Worm (Caenorhabditis elegans): Measurements from ENCODE around the gene dmd-6.

DNA sequence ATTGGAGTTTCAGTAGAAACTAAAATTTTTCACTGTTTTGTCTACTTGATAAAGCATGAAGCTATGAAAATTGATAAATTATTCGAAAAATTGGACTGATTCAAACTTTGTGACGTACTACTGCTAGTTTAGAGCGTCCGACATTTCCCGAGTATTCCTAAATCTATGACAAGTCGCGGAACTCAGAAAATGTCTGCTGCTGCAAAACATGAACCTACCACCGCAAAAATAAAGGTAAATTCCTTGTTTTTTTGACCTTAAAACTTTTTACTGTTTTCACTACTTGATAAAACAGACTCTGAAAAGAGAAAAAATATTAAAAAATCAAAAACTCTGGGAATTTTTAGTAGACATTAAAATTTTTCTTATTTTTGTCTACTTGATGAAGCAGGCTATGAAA is 29.6 kb upstream of the dmd-6 start:
- TF ChIP-seq flt-1 (GFP tag; IDR thresholded peaks at IDR 0.05), result no peak
- no peak for TF ChIP-seq T22C8.4 (GFP tag; IDR thresholded peaks at IDR 0.05)
- TF ChIP-seq ref-1 (GFP tag; conservative IDR thresholded peaks at IDR 0.05), result no peak
- TF ChIP-seq ztf-29 (GFP tag; IDR thresholded peaks at IDR 0.05), result no peak
- no peak for TF ChIP-seq tab-1 (GFP tag; IDR thresholded peaks at IDR 0.05)
- no peak for TF ChIP-seq med-1 (GFP tag; optimal IDR thresholded peaks at IDR 0.05; ENCODE audit: insufficient read depth)
